Worm (Caenorhabditis elegans): ENCODE results near the gene R102.8.
"Not testable (repeated sequence)": the region's sequence is repeated elsewhere in the genome, so short reads cannot be mapped to it uniquely, and the experiment has no call there.

- not testable (repeated sequence) for TF ChIP-seq ztf-3 (GFP tag; optimal IDR thresholded peaks at IDR 0.05); dpl-1 (GFP tag; optimal IDR thresholded peaks at IDR 0.05); fkh-3 (tag; optimal IDR thresholded peaks at IDR 0.05); madf-6 (GFP tag; IDR thresholded peaks at IDR 0.05); F57C9.4 (tag; optimal IDR thresholded peaks at IDR 0.05); nfya-1 (tag; optimal IDR thresholded peaks at IDR 0.05; ENCODE audit: borderline replicate concordance, insufficient read depth); madf-3 (GFP tag; IDR thresholded peaks at IDR 0.05); mxl-1 (tag; optimal IDR thresholded peaks at IDR 0.05); ztf-22 (GFP tag; optimal IDR thresholded peaks at IDR 0.05); lsl-1 (GFP tag; optimal IDR thresholded peaks at IDR 0.05); aptf-2 (GFP tag; conservative IDR thresholded peaks at IDR 0.05); let-526 (GFP tag; IDR thresholded peaks at IDR 0.05)
Measured at ce11 chrIV:10687307-10687706, 2.7 kb downstream of the R102.8 start, which contains the start of gene R102.2.

Measured in whole organism, young adult.